Worm (Caenorhabditis elegans) whole organism, late embryonic: Measurements from ENCODE around the gene T15B12.1.

Experiments
- ama-1 ChIP-seq: fragments of 150-350 bp; optimal IDR thresholded peaks from 2 replicates; lab custom pipeline; 2014
- fkh-10 ChIP-seq: fragments of 150-350 bp; optimal IDR thresholded peaks from 2 replicates; lab custom pipeline; 2014; ENCODE audit warnings: missing biosample characterization, missing genetic modification reagents, missing genetic modification characterization
- nhr-11 ChIP-seq: fragments of 150-350 bp; optimal IDR thresholded peaks from 2 replicates; lab custom pipeline; 2014; ENCODE audit warnings: missing biosample characterization, missing genetic modification characterization
- pqm-1 ChIP-seq: sonication (generic microtip); optimal IDR thresholded peaks from 2 replicates; lab custom pipeline; 2016; ENCODE audit warnings: missing genetic modification characterization, missing compliant biosample characterization
- rnt-1 ChIP-seq: sonication (generic microtip); optimal IDR thresholded peaks from 2 replicates; lab custom pipeline; 2016; ENCODE audit warnings: missing genetic modification characterization, missing compliant biosample characterization
- ttx-3 ChIP-seq: sonication (generic microtip); optimal IDR thresholded peaks from 2 replicates; lab custom pipeline; 2016; ENCODE audit warnings: missing genetic modification reagents, missing genetic modification characterization, missing compliant biosample characterization

- no peak for TF ChIP-seq nhr-11 (tag; lab: Kevin White, UChicago)
- no peak for TF ChIP-seq ttx-3 (tag; lab: Kevin White, UChicago)
- TF ChIP-seq fkh-10, result no peak
- TF ChIP-seq rnt-1 (tag; lab: Kevin White, UChicago), result no peak
- no peak for TF ChIP-seq pqm-1 (tag; lab: Kevin White, UChicago)
- no peak for TF ChIP-seq ama-1 (lab: Kevin White, UChicago)
These were observed 13.1 kb upstream of the T15B12.1 start, which contains the start of the genes daf-41 and toc-1 for ce11 chrIII:5274715-5275355.
